Worm (Caenorhabditis elegans) whole organism, L4 larva: Measurements from ENCODE around the gene cdka-1.
A peak's percentile ranks its signal among the peaks of the same experiment; 100 is the strongest.

Experiments used
- D1046.2 ChIP-seq: fragments of 200-800 bp; sonication (Bioruptor generic); IDR thresholded peaks from 2 replicates; pipeline ENCODE4 v1.3.6; 2022; ENCODE audit warnings: missing genetic modification characterization, missing compliant biosample characterization
- R02D3.7 ChIP-seq: fragments of 150-350 bp; sonication (generic microtip); optimal IDR thresholded peaks from 3 replicates; lab custom pipeline; 2014; ENCODE audit warnings: missing biosample characterization, missing genetic modification characterization
- T20F7.1 ChIP-seq: fragments of 200-800 bp; sonication (Bioruptor generic); optimal IDR thresholded peaks from 2 replicates; lab custom pipeline; 2018; ENCODE audit warnings: mild to moderate bottlenecking, missing genetic modification characterization, missing compliant biosample characterization
- Y48G9A.11 ChIP-seq: fragments of 200-800 bp; sonication (Bioruptor generic); IDR thresholded peaks from 2 replicates; pipeline ENCODE4 v1.3.6; 2022; ENCODE audit warnings: missing genetic modification reagents, missing genetic modification characterization, missing compliant biosample characterization
- aha-1 ChIP-seq: fragments of 150-350 bp; peaks from one replicate; lab custom pipeline; 2014; ENCODE audit warnings: missing biosample characterization, missing genetic modification characterization
- aly-2 ChIP-seq: sonication (generic microtip); optimal IDR thresholded peaks from 2 replicates; lab custom pipeline; 2018; ENCODE audit warnings: missing biosample characterization, missing genetic modification characterization
- arid-1 ChIP-seq: fragments of 200-800 bp; sonication (Bioruptor generic); conservative IDR thresholded peaks from 2 replicates; pipeline ENCODE4 v1.3.6; 2022; ENCODE audit warnings: missing genetic modification reagents, missing genetic modification characterization, missing compliant biosample characterization
- daf-16 ChIP-seq, 3 experiments: sonication (generic microtip); optimal IDR thresholded peaks; 2 replicates each; lab custom pipeline; 2016 to 2017; ENCODE audit warnings: missing genetic modification characterization in 3 of 3, missing genetic modification reagents in 3 of 3, mild to moderate bottlenecking in 2 of 3, missing compliant biosample characterization in 2 of 3, missing biosample characterization in 1 of 3, moderate library complexity in 1 of 3
- dmd-6 ChIP-seq: fragments of 200-800 bp; sonication (Bioruptor generic); IDR thresholded peaks from 2 replicates; pipeline ENCODE4 v1.3.6; 2022; ENCODE audit warnings: missing genetic modification reagents, missing genetic modification characterization, missing compliant biosample characterization
- dmd-9 ChIP-seq: fragments of 200-800 bp; sonication (Bioruptor generic); IDR thresholded peaks from 2 replicates; pipeline ENCODE4 v1.3.6; 2022; ENCODE audit warnings: missing genetic modification reagents, missing genetic modification characterization, missing compliant biosample characterization
- dpl-1 ChIP-seq: fragments of 150-350 bp; optimal IDR thresholded peaks from 2 replicates; lab custom pipeline; 2014; ENCODE audit warnings: missing biosample characterization, missing genetic modification reagents, missing genetic modification characterization
- dve-1 ChIP-seq: sonication (generic microtip); optimal IDR thresholded peaks from 2 replicates; lab custom pipeline; 2017; ENCODE audit warnings: antibody characterized with exemption, mild to moderate bottlenecking, missing genetic modification characterization, missing compliant biosample characterization; ENCODE audit not compliant: insufficient read depth
- egl-27 ChIP-seq: sonication (generic microtip); optimal IDR thresholded peaks from 3 replicates; lab custom pipeline; 2017; ENCODE audit warnings: missing biosample characterization, missing genetic modification reagents, missing genetic modification characterization
- hif-1 ChIP-seq, 2 experiments: sonication (generic microtip); optimal IDR thresholded peaks; 2 replicates each; lab custom pipeline; 2016 to 2017; ENCODE audit warnings: missing compliant biosample characterization in 2 of 2, missing genetic modification characterization in 2 of 2, missing genetic modification reagents in 2 of 2, missing genotype in 2 of 2, mild to moderate bottlenecking in 1 of 2
- hlh-11 ChIP-seq: fragments of 200-800 bp; sonication (Bioruptor generic); optimal IDR thresholded peaks from 2 replicates; lab custom pipeline; 2018; ENCODE audit warnings: mild to moderate bottlenecking, missing genetic modification characterization, missing compliant biosample characterization
- hlh-30 ChIP-seq: sonication (generic microtip); optimal IDR thresholded peaks from 2 replicates; lab custom pipeline; 2017; ENCODE audit warnings: antibody characterized with exemption, mild to moderate bottlenecking, missing genetic modification characterization, missing compliant biosample characterization; ENCODE audit not compliant: insufficient read depth
- hmg-1.1 ChIP-seq: fragments of 200-800 bp; sonication (Bioruptor generic); IDR thresholded peaks from 2 replicates; pipeline ENCODE4 v1.3.6; 2022; ENCODE audit warnings: missing genetic modification reagents, missing genetic modification characterization, missing compliant biosample characterization
- lin-1 ChIP-seq: fragments of 200-800 bp; sonication (Bioruptor generic); IDR thresholded peaks from 2 replicates; pipeline ENCODE4 v1.3.6; 2022; ENCODE audit warnings: missing genetic modification reagents, missing genetic modification characterization, missing compliant biosample characterization
- lin-13 ChIP-seq: fragments of 150-350 bp; optimal IDR thresholded peaks from 2 replicates; lab custom pipeline; 2014; ENCODE audit warnings: missing biosample characterization, missing genetic modification reagents, missing genetic modification characterization
- lin-38 ChIP-seq: fragments of 200-800 bp; sonication (Bioruptor generic); IDR thresholded peaks from 2 replicates; pipeline ENCODE4 v1.3.6; 2022; ENCODE audit warnings: missing genetic modification reagents, missing genetic modification characterization, missing compliant biosample characterization
- lsy-2 ChIP-seq, 2 experiments: fragments of 150-350 bp in 1 of 2; sonication (generic microtip) in 1 of 2; optimal IDR thresholded peaks; 2 replicates each; lab custom pipeline; 2014 to 2017; ENCODE audit warnings: missing biosample characterization in 2 of 2, missing genetic modification characterization in 2 of 2
- madf-5 ChIP-seq, 2 experiments: fragments of 200-800 bp; sonication (Bioruptor generic); IDR thresholded peaks; 2 replicates each; pipeline ENCODE4 v1.3.6; 2022; ENCODE audit warnings: missing compliant biosample characterization in 2 of 2, missing genetic modification characterization in 2 of 2
- mdl-1 ChIP-seq, 2 experiments: fragments of 150-350 bp in 1 of 2; sonication (generic microtip) in 1 of 2; optimal IDR thresholded peaks; 2 replicates each; lab custom pipeline; 2014 to 2017; ENCODE audit warnings: missing biosample characterization in 2 of 2, missing genetic modification characterization in 2 of 2
- mep-1 ChIP-seq: fragments of 150-350 bp; sonication (generic microtip); optimal IDR thresholded peaks from 3 replicates; lab custom pipeline; 2014; ENCODE audit warnings: missing biosample characterization, missing genetic modification characterization
- mes-2 ChIP-seq: sonication (generic microtip); optimal IDR thresholded peaks from 2 replicates; lab custom pipeline; 2016; ENCODE audit warnings: missing genotype, mild to moderate bottlenecking, missing genetic modification characterization, missing compliant biosample characterization; ENCODE audit not compliant: poor library complexity, severe bottlenecking
- mxl-3 ChIP-seq: fragments of 200-800 bp; sonication (Bioruptor generic); optimal IDR thresholded peaks from 2 replicates; lab custom pipeline; 2018; ENCODE audit warnings: mild to moderate bottlenecking, missing genetic modification characterization, missing compliant biosample characterization
- nhr-102 ChIP-seq: sonication (generic microtip); optimal IDR thresholded peaks from 2 replicates; lab custom pipeline; 2016; ENCODE audit warnings: mild to moderate bottlenecking, missing genetic modification characterization, moderate library complexity, missing compliant biosample characterization
- nhr-11 ChIP-seq: fragments of 150-350 bp; optimal IDR thresholded peaks from 2 replicates; lab custom pipeline; 2014; ENCODE audit warnings: missing biosample characterization, missing genetic modification characterization
- nhr-28 ChIP-seq: fragments of 150-350 bp; optimal IDR thresholded peaks from 2 replicates; lab custom pipeline; 2014; ENCODE audit warnings: missing biosample characterization, missing genetic modification characterization
- nhr-48 ChIP-seq: sonication (generic microtip); optimal IDR thresholded peaks from 2 replicates; lab custom pipeline; 2016; ENCODE audit warnings: mild to moderate bottlenecking, missing genetic modification characterization, missing compliant biosample characterization
- nhr-76 ChIP-seq: fragments of 150-350 bp; optimal IDR thresholded peaks from 2 replicates; lab custom pipeline; 2014; ENCODE audit warnings: missing biosample characterization, missing genetic modification characterization
- nhr-77 ChIP-seq: fragments of 150-350 bp; optimal IDR thresholded peaks from 2 replicates; lab custom pipeline; 2014; ENCODE audit warnings: missing biosample characterization, missing genetic modification characterization
- pha-4 ChIP-seq, 2 experiments: fragments of 150-350 bp in 1 of 2; fragments of 200-800 bp in 1 of 2; sonication (Bioruptor generic) in 1 of 2; IDR thresholded peaks in 1 of 2; optimal IDR thresholded peaks in 1 of 2; 2 replicates each; pipeline versions ENCODE4 v1.3.6 to Lab custom; 2014 to 2022; ENCODE audit warnings: missing genetic modification characterization in 2 of 2, missing genetic modification reagents in 2 of 2, missing biosample characterization in 1 of 2, missing compliant biosample characterization in 1 of 2
- rbr-2 ChIP-seq: sonication (generic microtip); optimal IDR thresholded peaks from 2 replicates; lab custom pipeline; 2016; ENCODE audit warnings: missing genotype, missing genetic modification characterization, missing compliant biosample characterization
- sdz-12 ChIP-seq: fragments of 200-800 bp; sonication (Bioruptor generic); optimal IDR thresholded peaks from 2 replicates; lab custom pipeline; 2018; ENCODE audit warnings: mild to moderate bottlenecking, missing genetic modification characterization, missing compliant biosample characterization
- spr-3 ChIP-seq: fragments of 200-800 bp; sonication (Bioruptor generic); optimal IDR thresholded peaks from 2 replicates; lab custom pipeline; 2018; ENCODE audit warnings: mild to moderate bottlenecking, missing genetic modification characterization, missing compliant biosample characterization
- unc-39 ChIP-seq: sonication (generic microtip); optimal IDR thresholded peaks from 2 replicates; lab custom pipeline; 2017; ENCODE audit warnings: missing biosample characterization, missing genetic modification characterization
- zag-1 ChIP-seq: fragments of 150-350 bp; optimal IDR thresholded peaks from 2 replicates; lab custom pipeline; 2014; ENCODE audit warnings: missing biosample characterization, missing genetic modification characterization
- zfp-2 ChIP-seq: sonication (generic microtip); optimal IDR thresholded peaks from 2 replicates; lab custom pipeline; 2016; ENCODE audit warnings: mild to moderate bottlenecking, missing genetic modification characterization, missing compliant biosample characterization
- zip-11 ChIP-seq: fragments of 200-800 bp; sonication (Bioruptor generic); IDR thresholded peaks from 2 replicates; pipeline ENCODE4 v1.3.6; 2022; ENCODE audit warnings: missing genetic modification characterization, missing compliant biosample characterization
- zip-2 ChIP-seq: fragments of 150-350 bp; optimal IDR thresholded peaks from 2 replicates; lab custom pipeline; 2014; ENCODE audit warnings: missing biosample characterization, missing genetic modification characterization
- ztf-7 ChIP-seq: fragments of 150-350 bp; optimal IDR thresholded peaks from 2 replicates; lab custom pipeline; 2014; ENCODE audit warnings: missing biosample characterization, missing genetic modification characterization

cdka-1 gene

DNA sequence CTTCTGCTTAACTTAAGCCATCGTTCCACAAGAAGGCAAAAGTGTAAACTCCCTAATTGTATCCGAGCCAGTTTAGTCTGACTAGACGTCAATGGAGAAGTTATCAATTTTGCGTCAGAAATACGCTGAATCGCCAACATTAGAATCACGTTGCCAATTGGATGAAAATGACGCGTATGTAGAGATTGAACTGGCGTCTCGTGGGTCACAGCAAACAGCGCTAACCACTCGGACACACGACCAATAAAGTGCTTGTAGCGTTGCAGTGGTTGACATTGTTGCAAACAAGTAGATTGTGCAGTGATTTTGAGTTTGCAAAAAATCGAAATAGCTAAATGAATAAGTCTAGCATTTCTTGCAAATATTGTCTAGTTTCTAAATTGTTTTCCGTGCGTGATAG, 31.0 kb downstream of the cdka-1 start (continued):
- TF ChIP-seq arid-1 (peak; percentile 89), dmd-9 (GFP tag; lab: Robert Waterston, UW) (peak; percentile 84), sdz-12 (peak; percentile 87), egl-27 (tag; lab: Kevin White, UChicago) (no peak), zip-11 (GFP tag; lab: Robert Waterston, UW) (peak; percentile 71; the same call in 1 of the 2 replicates), mes-2 (tag; lab: Kevin White, UChicago) (peak; percentile 87), R02D3.7 (tag; lab: Kevin White, UChicago) (peak; percentile 36), zfp-2 (peak; percentile 56), Y48G9A.11 (GFP tag; lab: Robert Waterston, UW) (peak; percentile 81), aha-1 (tag; lab: Kevin White, UChicago) (peak; percentile 90), madf-5 (GFP tag; IDR thresholded peaks at IDR 0.05; lab: Robert Waterston, UW) (peak; percentile 59 to 88; a peak in 2 of 4 replicates)

DNA sequence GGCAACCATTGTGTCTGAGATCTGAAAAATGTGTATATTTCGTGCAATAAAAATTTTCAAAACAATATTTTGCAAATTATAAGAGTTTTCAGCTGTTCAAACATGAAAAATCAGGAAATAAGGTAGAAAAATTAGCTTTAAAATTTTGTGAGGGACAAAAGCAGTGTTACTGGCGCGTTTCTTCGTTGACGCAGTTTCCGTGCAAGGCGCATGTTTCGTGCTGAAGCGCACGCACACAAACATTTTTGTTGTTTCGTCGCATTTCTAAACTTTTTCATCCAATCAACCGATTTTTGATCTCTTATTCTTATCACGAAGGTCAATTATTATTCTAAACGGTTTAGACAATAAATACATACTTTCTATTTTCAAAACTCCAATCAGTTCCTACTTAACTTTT, 34.7 kb downstream of the cdka-1 start, which contains the start of gene nifk-1:
TSS of gene nifk-1 (minus strand) at position 27 of the 400 bp plus-strand sequence.
- TF ChIP-seq aha-1 (tag; lab: Kevin White, UChicago) (peak; percentile 70), ztf-7 (peak; percentile 28), nhr-11 (tag; lab: Kevin White, UChicago) (peak; percentile 22), lin-1 (GFP tag; lab: Robert Waterston, UW) (0 out of 2 replicates have a peak, but pooled peaks have one; percentile 23), rbr-2 (tag; lab: Kevin White, UChicago) (peak; percentile 67), nhr-48 (tag; lab: Kevin White, UChicago) (peak; percentile 33), zag-1 (tag; lab: Kevin White, UChicago) (no peak), dpl-1 (GFP tag; lab: Kevin White, UChicago) (peak; percentile 80), hmg-1.1 (GFP tag; lab: Robert Waterston, UW) (peak; percentile 58), daf-16 (GFP tag; optimal IDR thresholded peaks at IDR 0.05; lab: Kevin White, UChicago) (peak in 1 of 2 experiments; percentile 55), daf-16 (tag; optimal IDR thresholded peaks at IDR 0.05; lab: Kevin White, UChicago) (peak; percentile 94), dve-1 (tag; lab: Kevin White, UChicago) (peak; percentile 90), mdl-1 (tag; optimal IDR thresholded peaks at IDR 0.05; lab: Kevin White, UChicago) (peak in 1 of 2 experiments; percentile 55), lsy-2 (tag; optimal IDR thresholded peaks at IDR 0.05; lab: Kevin White, UChicago) (peak in 1 of 2 experiments; percentile 87), aly-2 (no peak), T20F7.1 (peak; percentile 70), unc-39 (tag; lab: Kevin White, UChicago) (no peak), lin-38 (GFP tag; lab: Robert Waterston, UW) (peak; percentile 77), nhr-76 (tag; lab: Kevin White, UChicago) (no peak), nhr-28 (peak; percentile 76), madf-5 (GFP tag; IDR thresholded peaks at IDR 0.05; lab: Robert Waterston, UW) (no peak), nhr-102 (tag; lab: Kevin White, UChicago) (peak; percentile 21), D1046.2 (GFP tag; lab: Robert Waterston, UW) (no peak), mep-1 (tag; lab: Kevin White, UChicago) (peak; percentile 83), pha-4 (GFP tag; IDR thresholded peaks at IDR 0.05; lab: Robert Waterston, UW) (no peak), pha-4 (tag; optimal IDR thresholded peaks at IDR 0.05; lab: Kevin White, UChicago) (peak; percentile 74), dmd-6 (GFP tag; lab: Robert Waterston, UW) (peak; percentile 76), Y48G9A.11 (GFP tag; lab: Robert Waterston, UW) (no peak), mes-2 (tag; lab: Kevin White, UChicago) (peak; percentile 78), spr-3 (GFP tag; lab: Kevin White, UChicago) (no peak), hlh-30 (peak; percentile 63), hif-1 (tag; optimal IDR thresholded peaks at IDR 0.05; lab: Kevin White, UChicago) (peak; percentile 87 to 99), nhr-77 (tag; lab: Kevin White, UChicago) (peak; percentile 68), zip-2 (no peak), mxl-3 (peak; percentile 62), lin-13 (GFP tag; lab: Kevin White, UChicago) (peak; percentile 19), hlh-11 (tag; lab: Kevin White, UChicago) (peak; percentile 80)
